Fruit fly (Drosophila melanogaster) whole organism, embryonic: Measurements from ENCODE around the gene mRpL20.

Experiments
- Atf3 ChIP-seq: fragments of 200-800 bp; sonication (Bioruptor generic); optimal IDR thresholded peaks from 3 replicates; lab custom pipeline; 2016; ENCODE audit warnings: missing biosample characterization, missing genetic modification characterization
- CG10147 ChIP-seq: fragments of 200-800 bp; sonication (Bioruptor generic); optimal IDR thresholded peaks from 2 replicates; lab custom pipeline; 2019; ENCODE audit warnings: missing biosample characterization, mild to moderate bottlenecking, missing genetic modification characterization, moderate library complexity
- CG13424 ChIP-seq: fragments of 200-800 bp; sonication (Bioruptor generic); optimal IDR thresholded peaks from 2 replicates; lab custom pipeline; 2019; ENCODE audit warnings: missing biosample characterization, mild to moderate bottlenecking, missing genetic modification characterization, moderate library complexity
- CG14014 ChIP-seq: fragments of 200-800 bp; sonication (Bioruptor generic); IDR thresholded peaks from 2 replicates; pipeline ENCODE4 v1.3.6; 2022; ENCODE audit warnings: missing biosample characterization, missing genetic modification characterization
- CG2202 ChIP-seq: fragments of 200-800 bp; sonication (Bioruptor generic); optimal IDR thresholded peaks from 2 replicates; lab custom pipeline; 2018; ENCODE audit warnings: missing biosample characterization, mild to moderate bottlenecking, missing genetic modification characterization
- NC2β ChIP-seq: fragments of 200-800 bp; sonication (Bioruptor generic); optimal IDR thresholded peaks from 2 replicates; lab custom pipeline; 2016; ENCODE audit warnings: missing biosample characterization, missing genetic modification characterization
- NfI ChIP-seq: fragments of 200-800 bp; sonication (Bioruptor generic); optimal IDR thresholded peaks from 3 replicates; lab custom pipeline; 2018; ENCODE audit warnings: missing biosample characterization, mild to moderate bottlenecking, missing genetic modification characterization, moderate library complexity
- mam ChIP-seq: fragments of 200-800 bp; sonication (Bioruptor generic); optimal IDR thresholded peaks from 3 replicates; lab custom pipeline; 2016; ENCODE audit warnings: missing biosample characterization, missing genetic modification characterization
- psq ChIP-seq: fragments of 200-800 bp; sonication (Bioruptor generic); optimal IDR thresholded peaks from 2 replicates; lab custom pipeline; 2017; ENCODE audit warnings: missing biosample characterization, missing genetic modification characterization
- ranshi ChIP-seq: fragments of 200-800 bp; sonication (Bioruptor generic); IDR thresholded peaks from 2 replicates; pipeline ENCODE4 v1.3.6; 2022; ENCODE audit warnings: missing biosample characterization, missing genetic modification characterization

- TF ChIP-seq psq, result no peak
- TF ChIP-seq NfI (GFP tag; lab: Kevin White, UChicago), result no peak
- TF ChIP-seq mam (GFP tag; lab: Kevin White, UChicago), result no peak
- no peak for TF ChIP-seq ranshi (GFP tag; lab: Robert Waterston, UW)
- TF ChIP-seq CG10147 (GFP tag; lab: Kevin White, UChicago), result no peak
- no peak for TF ChIP-seq CG14014
- TF ChIP-seq Atf3 (GFP tag; lab: Kevin White, UChicago), result no peak
- TF ChIP-seq CG13424 (tag; lab: Kevin White, UChicago), result no peak
- no peak for TF ChIP-seq CG2202
- no peak for TF ChIP-seq NC2β
Measured at dm6 chr3L:13065619-13066018, 48.0 kb upstream of the mRpL20 start.
